Fruit fly (Drosophila melanogaster): ENCODE measurements around the gene Pgant8.

dm6 chr3L:15677662-15678061 lies 6.0 kb upstream of the Pgant8 start:
- TF ChIP-seq gl (tag; optimal IDR thresholded peaks at IDR 0.05) (no peak), CG34367 (tag; optimal IDR thresholded peaks at IDR 0.05) (no peak), CG12605 (GFP tag; IDR thresholded peaks at IDR 0.05) (no peak), EcR (GFP tag; optimal IDR thresholded peaks at IDR 0.05) (no peak), CG17806 (tag; optimal IDR thresholded peaks at IDR 0.05) (no peak), CG13204 (GFP tag; optimal IDR thresholded peaks at IDR 0.05) (no peak), CG15710 (tag; optimal IDR thresholded peaks at IDR 0.05) (no peak), Ets98B (GFP tag; IDR thresholded peaks at IDR 0.05) (no peak), Pif1B (GFP tag; optimal IDR thresholded peaks at IDR 0.05) (no peak), fd96Ca (GFP tag; IDR thresholded peaks at IDR 0.05) (no peak), CG8301 (tag; optimal IDR thresholded peaks at IDR 0.05) (no peak), CG4496 (GFP tag; IDR thresholded peaks at IDR 0.05) (no peak), CG8159 (tag; optimal IDR thresholded peaks at IDR 0.05) (peak; percentile 5), CG32121 (GFP tag; IDR thresholded peaks at IDR 0.05) (no peak)
